Fruit fly (Drosophila melanogaster): ENCODE data around the gene CG14406.

The CG14406 gene

dm6 chrX:14949227-14949626 lies 38.6 kb upstream of the CG14406 start:
- no peak for TF ChIP-seq Sp1 (GFP tag; optimal IDR thresholded peaks at IDR 0.05)
- TF ChIP-seq br (GFP tag; optimal IDR thresholded peaks at IDR 0.05): peak; percentile 77
- no peak for TF ChIP-seq usp (GFP tag; optimal IDR thresholded peaks at IDR 0.05)
- no peak for TF ChIP-seq dl (GFP tag; optimal IDR thresholded peaks at IDR 0.05; ENCODE audit: insufficient read depth in 1 of 2, partially characterized antibody in 2 of 2)
- no peak for TF ChIP-seq rgr (GFP tag; optimal IDR thresholded peaks at IDR 0.05)
- TF ChIP-seq fru (GFP tag; optimal IDR thresholded peaks at IDR 0.05): no peak
- no peak for TF ChIP-seq psq (GFP tag; optimal IDR thresholded peaks at IDR 0.05)
- TF ChIP-seq Rel (GFP tag; optimal IDR thresholded peaks at IDR 0.05): no peak
- peak; percentile 54 for TF ChIP-seq Rel (tag; optimal IDR thresholded peaks at IDR 0.05)
- no peak for TF ChIP-seq ey (GFP tag; optimal IDR thresholded peaks at IDR 0.05)
- TF ChIP-seq Jra (GFP tag; optimal IDR thresholded peaks at IDR 0.05): no peak
- TF ChIP-seq woc (GFP tag; optimal IDR thresholded peaks at IDR 0.05): no peak
- TF ChIP-seq Hnf4 (GFP tag; optimal IDR thresholded peaks at IDR 0.05): peak; percentile 8
- TF ChIP-seq sage (GFP tag; optimal IDR thresholded peaks at IDR 0.05): no peak
- no peak for TF ChIP-seq sv (GFP tag; optimal IDR thresholded peaks at IDR 0.05)
- no peak for TF ChIP-seq Vsx2 (GFP tag; optimal IDR thresholded peaks at IDR 0.05; ENCODE audit: partially characterized antibody)

- TF ChIP-seq Hr78 (GFP tag; optimal IDR thresholded peaks at IDR 0.05): no peak
- TF ChIP-seq sv (GFP tag; optimal IDR thresholded peaks at IDR 0.05): no peak
- TF ChIP-seq dsf (GFP tag; optimal IDR thresholded peaks at IDR 0.05; ENCODE audit: borderline replicate concordance): no peak
- TF ChIP-seq pan (optimal IDR thresholded peaks at IDR 0.05): no peak
- peak; percentile 95 for TF ChIP-seq Hnf4 (GFP tag; optimal IDR thresholded peaks at IDR 0.05)
- no peak for TF ChIP-seq h (GFP tag; optimal IDR thresholded peaks at IDR 0.05)
- TF ChIP-seq CrebA (GFP tag; optimal IDR thresholded peaks at IDR 0.05; ENCODE audit: borderline replicate concordance): peak; percentile 50
- no peak for TF ChIP-seq Mio (GFP tag; optimal IDR thresholded peaks at IDR 0.05)
- TF ChIP-seq lola (GFP tag; optimal IDR thresholded peaks at IDR 0.05): no peak
- TF ChIP-seq OdsH (GFP tag; optimal IDR thresholded peaks at IDR 0.05): no peak
- TF ChIP-seq ey (GFP tag; optimal IDR thresholded peaks at IDR 0.05): no peak
- TF ChIP-seq N (GFP tag; optimal IDR thresholded peaks at IDR 0.05): no peak
- no peak for TF ChIP-seq brk (GFP tag; optimal IDR thresholded peaks at IDR 0.05)
- TF ChIP-seq CG9705 (GFP tag; optimal IDR thresholded peaks at IDR 0.05): peak; percentile 9
- TF ChIP-seq tai (GFP tag; optimal IDR thresholded peaks at IDR 0.05): no peak
- no peak for TF ChIP-seq woc (GFP tag; optimal IDR thresholded peaks at IDR 0.05)
- no peak for TF ChIP-seq Jra (GFP tag; optimal IDR thresholded peaks at IDR 0.05)
- peak; percentile 76 for TF ChIP-seq Dfd (GFP tag; optimal IDR thresholded peaks at IDR 0.05)
- no peak for TF ChIP-seq HLH106 (tag; optimal IDR thresholded peaks at IDR 0.05)
- no peak for TF ChIP-seq br (GFP tag; optimal IDR thresholded peaks at IDR 0.05)
- no peak for TF ChIP-seq Rel (GFP tag; optimal IDR thresholded peaks at IDR 0.05)
- TF ChIP-seq Rel (tag; optimal IDR thresholded peaks at IDR 0.05): no peak
- TF ChIP-seq Dif (GFP tag; optimal IDR thresholded peaks at IDR 0.05; ENCODE audit: partially characterized antibody): no peak
- peak; percentile 41 for TF ChIP-seq rgr (GFP tag; optimal IDR thresholded peaks at IDR 0.05)
- no peak for TF ChIP-seq sage (GFP tag; optimal IDR thresholded peaks at IDR 0.05)
- no peak for TF ChIP-seq Abd-B (GFP tag; optimal IDR thresholded peaks at IDR 0.05)
- TF ChIP-seq foxo (GFP tag; optimal IDR thresholded peaks at IDR 0.05): peak in 1 of 2 experiments; percentile 3
- TF ChIP-seq usp (GFP tag; optimal IDR thresholded peaks at IDR 0.05): no peak
- no peak for TF ChIP-seq dl (GFP tag; optimal IDR thresholded peaks at IDR 0.05; ENCODE audit: insufficient read depth in 1 of 2, partially characterized antibody in 2 of 2)
- no peak for TF ChIP-seq jim (GFP tag; optimal IDR thresholded peaks at IDR 0.05)
- no peak for TF ChIP-seq Myc (optimal IDR thresholded peaks at IDR 0.05)
- TF ChIP-seq dmrt93B (GFP tag; optimal IDR thresholded peaks at IDR 0.05): no peak
- TF ChIP-seq fru (GFP tag; optimal IDR thresholded peaks at IDR 0.05): no peak
- no peak for TF ChIP-seq GATAd (GFP tag; optimal IDR thresholded peaks at IDR 0.05)
- TF ChIP-seq psq (GFP tag; optimal IDR thresholded peaks at IDR 0.05): no peak
- peak; percentile 51 for TF ChIP-seq Sp1 (GFP tag; optimal IDR thresholded peaks at IDR 0.05)
- no peak for TF ChIP-seq Hr83 (GFP tag; optimal IDR thresholded peaks at IDR 0.05; ENCODE audit: poor library complexity, severe bottlenecking)
- no peak for TF ChIP-seq CG32264 (GFP tag; optimal IDR thresholded peaks at IDR 0.05)
- no peak for TF ChIP-seq Vsx2 (GFP tag; optimal IDR thresholded peaks at IDR 0.05; ENCODE audit: partially characterized antibody)
Observed at dm6 chrX:14947399-14947798, 36.8 kb upstream of the CG14406 start.

Data from whole organism, wandering third instar larva.